Fruit fly (Drosophila melanogaster): ENCODE data around the gene milt.
A peak's percentile ranks its signal among the peaks of the same experiment; 100 is the strongest.

milt gene

dm6 chr2L:7060751-7061150 is 23.1 kb downstream of the milt start, which contains the start of gene Mst27D:
Gene Mst27D, minus strand, starts transcription at chr2L:7060851.
- no peak for TF ChIP-seq foxo (GFP tag; optimal IDR thresholded peaks at IDR 0.05)
- TF ChIP-seq dmrt93B (GFP tag; optimal IDR thresholded peaks at IDR 0.05) = no peak
- no peak for TF ChIP-seq Sp1 (GFP tag; optimal IDR thresholded peaks at IDR 0.05)
- TF ChIP-seq h (GFP tag; optimal IDR thresholded peaks at IDR 0.05) = no peak
- no peak for TF ChIP-seq sage (GFP tag; optimal IDR thresholded peaks at IDR 0.05)
- no peak for TF ChIP-seq jim (GFP tag; optimal IDR thresholded peaks at IDR 0.05)
- TF ChIP-seq woc (GFP tag; optimal IDR thresholded peaks at IDR 0.05) = no peak
- TF ChIP-seq dsf (GFP tag; optimal IDR thresholded peaks at IDR 0.05; ENCODE audit: borderline replicate concordance) = no peak
- no peak for TF ChIP-seq Rel (GFP tag; optimal IDR thresholded peaks at IDR 0.05)
- TF ChIP-seq Rel (tag; optimal IDR thresholded peaks at IDR 0.05) = no peak
- TF ChIP-seq pan (optimal IDR thresholded peaks at IDR 0.05) = no peak
- no peak for TF ChIP-seq Mio (GFP tag; optimal IDR thresholded peaks at IDR 0.05)
- no peak for TF ChIP-seq brk (GFP tag; optimal IDR thresholded peaks at IDR 0.05)
- TF ChIP-seq fru (GFP tag; optimal IDR thresholded peaks at IDR 0.05) = no peak
- TF ChIP-seq Myc (optimal IDR thresholded peaks at IDR 0.05) = no peak
- TF ChIP-seq Hr83 (GFP tag; optimal IDR thresholded peaks at IDR 0.05; ENCODE audit: poor library complexity, severe bottlenecking) = no peak
- TF ChIP-seq Hnf4 (GFP tag; optimal IDR thresholded peaks at IDR 0.05) = no peak

- no peak for TF ChIP-seq Hnf4 (GFP tag; optimal IDR thresholded peaks at IDR 0.05)
- no peak for TF ChIP-seq Sp1 (GFP tag; optimal IDR thresholded peaks at IDR 0.05)
- no peak for TF ChIP-seq OdsH (GFP tag; optimal IDR thresholded peaks at IDR 0.05)
- peak; percentile 3 for TF ChIP-seq HLH106 (tag; optimal IDR thresholded peaks at IDR 0.05)
- peak; percentile 85 for TF ChIP-seq Myc (optimal IDR thresholded peaks at IDR 0.05)
- no peak for TF ChIP-seq Hr83 (GFP tag; optimal IDR thresholded peaks at IDR 0.05; ENCODE audit: poor library complexity, severe bottlenecking)
- TF ChIP-seq woc (GFP tag; optimal IDR thresholded peaks at IDR 0.05) = peak; percentile 78
- TF ChIP-seq Rel (GFP tag; optimal IDR thresholded peaks at IDR 0.05) = no peak
- peak; percentile 41 for TF ChIP-seq Rel (tag; optimal IDR thresholded peaks at IDR 0.05)
- peak; percentile 18 for TF ChIP-seq tai (GFP tag; optimal IDR thresholded peaks at IDR 0.05)
These were observed 26.1 kb downstream of the milt start, which contains the start of gene Sem1 for dm6 chr2L:7063721-7064179. Gene Sem1, plus strand, starts transcription at chr2L:7063986.

- peak; percentile 83 for TF ChIP-seq N (GFP tag; optimal IDR thresholded peaks at IDR 0.05)
- peak; percentile 33 for TF ChIP-seq Myc (optimal IDR thresholded peaks at IDR 0.05)
- no peak for TF ChIP-seq jim (GFP tag; optimal IDR thresholded peaks at IDR 0.05)
These were observed 28.1 kb downstream of the milt start, which contains the start of gene Nuf2 for dm6 chr2L:7065687-7066086. Gene Nuf2, minus strand, starts transcription at chr2L:7065837.

dm6 chr2L:7067683-7068082 is 30.1 kb downstream of the milt start, which contains the start of gene Ugt307A1:
Gene Ugt307A1, plus strand, starts transcription at chr2L:7067983.
- TF ChIP-seq woc (GFP tag; optimal IDR thresholded peaks at IDR 0.05) (no peak), HLH106 (tag; optimal IDR thresholded peaks at IDR 0.05) (no peak), foxo (GFP tag; optimal IDR thresholded peaks at IDR 0.05) (no peak), Hnf4 (GFP tag; optimal IDR thresholded peaks at IDR 0.05) (no peak), Dif (GFP tag; optimal IDR thresholded peaks at IDR 0.05; ENCODE audit: partially characterized antibody) (no peak), brk (GFP tag; optimal IDR thresholded peaks at IDR 0.05) (no peak), dsf (GFP tag; optimal IDR thresholded peaks at IDR 0.05; ENCODE audit: borderline replicate concordance) (no peak), Dfd (GFP tag; optimal IDR thresholded peaks at IDR 0.05) (no peak), CG9705 (GFP tag; optimal IDR thresholded peaks at IDR 0.05) (no peak), fru (GFP tag; optimal IDR thresholded peaks at IDR 0.05) (no peak), ey (GFP tag; optimal IDR thresholded peaks at IDR 0.05) (no peak), OdsH (GFP tag; optimal IDR thresholded peaks at IDR 0.05) (no peak), sage (GFP tag; optimal IDR thresholded peaks at IDR 0.05) (no peak), br (GFP tag; optimal IDR thresholded peaks at IDR 0.05) (no peak)

dm6 chr2L:7071219-7071618 is 33.6 kb downstream of the milt start:
- TF ChIP-seq Hnf4 (GFP tag; optimal IDR thresholded peaks at IDR 0.05) = no peak
- TF ChIP-seq Myc (optimal IDR thresholded peaks at IDR 0.05) = peak; percentile 59

- peak; percentile 26 for TF ChIP-seq fru (GFP tag; optimal IDR thresholded peaks at IDR 0.05)
- TF ChIP-seq h (GFP tag; optimal IDR thresholded peaks at IDR 0.05) = peak; percentile 16
- peak in 1 of 2 experiments; percentile 22 for TF ChIP-seq foxo (GFP tag; optimal IDR thresholded peaks at IDR 0.05)
- no peak for TF ChIP-seq OdsH (GFP tag; optimal IDR thresholded peaks at IDR 0.05)
- no peak for TF ChIP-seq psq (GFP tag; optimal IDR thresholded peaks at IDR 0.05)
- peak; percentile 3 for TF ChIP-seq HLH106 (tag; optimal IDR thresholded peaks at IDR 0.05)
These were observed 34.2 kb downstream of the milt start for dm6 chr2L:7071862-7072261.

All from whole organism, wandering third instar larva.